Worm (Caenorhabditis elegans) whole organism, late embryonic: ENCODE data around the gene rde-12.

Experiments used
- C08G9.2 ChIP-seq: sonication (generic microtip); optimal IDR thresholded peaks from 2 replicates; lab custom pipeline; 2016; ENCODE audit warnings: mild to moderate bottlenecking, missing genetic modification characterization, moderate library complexity, missing compliant biosample characterization
- C38D4.7 ChIP-seq: fragments of 200-800 bp; sonication (Bioruptor generic); optimal IDR thresholded peaks from 2 replicates; lab custom pipeline; 2018; ENCODE audit warnings: mild to moderate bottlenecking, missing genetic modification characterization, moderate library complexity, missing compliant biosample characterization
- F13H6.1 ChIP-seq: sonication (generic microtip); optimal IDR thresholded peaks from 2 replicates; lab custom pipeline; 2016; ENCODE audit warnings: missing genetic modification characterization, missing compliant biosample characterization
- K02D7.2 ChIP-seq: sonication (generic microtip); optimal IDR thresholded peaks from 2 replicates; lab custom pipeline; 2017; ENCODE audit warnings: mild to moderate bottlenecking, missing genetic modification characterization, missing compliant biosample characterization
- Y22D7AL.16 ChIP-seq: sonication (generic microtip); optimal IDR thresholded peaks from 2 replicates; lab custom pipeline; 2016; ENCODE audit warnings: missing genetic modification characterization, missing compliant biosample characterization
- ama-1 ChIP-seq: fragments of 150-350 bp; optimal IDR thresholded peaks from 2 replicates; lab custom pipeline; 2014
- ceh-18 ChIP-seq: sonication (generic microtip); optimal IDR thresholded peaks from 2 replicates; lab custom pipeline; 2016; ENCODE audit warnings: missing genetic modification characterization, missing compliant biosample characterization
- ceh-2 ChIP-seq: sonication (generic microtip); optimal IDR thresholded peaks from 2 replicates; lab custom pipeline; 2016; ENCODE audit warnings: missing genotype, missing genetic modification characterization, missing compliant biosample characterization
- ceh-22 ChIP-seq: sonication (generic microtip); optimal IDR thresholded peaks from 2 replicates; lab custom pipeline; 2017; ENCODE audit warnings: missing biosample characterization, missing genetic modification characterization
- ceh-30 ChIP-seq: fragments of 150-350 bp; optimal IDR thresholded peaks from 2 replicates; lab custom pipeline; 2014; ENCODE audit warnings: missing biosample characterization, missing genetic modification characterization
- ceh-31 ChIP-seq: sonication (generic microtip); optimal IDR thresholded peaks from 2 replicates; lab custom pipeline; 2016; ENCODE audit warnings: missing genetic modification characterization, missing compliant biosample characterization
- ceh-45 ChIP-seq: fragments of 200-800 bp; sonication (Bioruptor generic); IDR thresholded peaks from 2 replicates; pipeline ENCODE4 v1.3.6; 2022; ENCODE audit warnings: missing genetic modification reagents, missing genetic modification characterization, missing compliant biosample characterization
- ceh-48 ChIP-seq: sonication (generic microtip); optimal IDR thresholded peaks from 2 replicates; lab custom pipeline; 2016; ENCODE audit warnings: missing genetic modification characterization, inconsistent platforms, missing compliant biosample characterization
- ceh-9 ChIP-seq: sonication (generic microtip); optimal IDR thresholded peaks from 2 replicates; lab custom pipeline; 2016; ENCODE audit warnings: mild to moderate bottlenecking, missing genetic modification characterization, inconsistent platforms, missing compliant biosample characterization
- dmd-4 ChIP-seq: sonication (generic microtip); optimal IDR thresholded peaks from 2 replicates; lab custom pipeline; 2016; ENCODE audit warnings: borderline replicate concordance, missing genetic modification characterization, missing compliant biosample characterization
- elt-2 ChIP-seq: sonication (generic microtip); optimal IDR thresholded peaks from 2 replicates; lab custom pipeline; 2016; ENCODE audit warnings: missing genetic modification reagents, missing genetic modification characterization, missing compliant biosample characterization
- elt-4 ChIP-seq: sonication (generic microtip); optimal IDR thresholded peaks from 2 replicates; lab custom pipeline; 2016; ENCODE audit warnings: missing genetic modification characterization, missing compliant biosample characterization
- eyg-1 ChIP-seq: sonication (generic microtip); optimal IDR thresholded peaks from 2 replicates; lab custom pipeline; 2016; ENCODE audit warnings: missing genotype, missing genetic modification characterization, missing compliant biosample characterization
- fax-1 ChIP-seq: sonication (generic microtip); optimal IDR thresholded peaks from 2 replicates; lab custom pipeline; 2016; ENCODE audit warnings: missing genotype, missing genetic modification characterization, missing compliant biosample characterization
- fkh-10 ChIP-seq: fragments of 150-350 bp; optimal IDR thresholded peaks from 2 replicates; lab custom pipeline; 2014; ENCODE audit warnings: missing biosample characterization, missing genetic modification reagents, missing genetic modification characterization
- fkh-6 ChIP-seq: sonication (generic microtip); optimal IDR thresholded peaks from 2 replicates; lab custom pipeline; 2016; ENCODE audit warnings: missing genetic modification characterization, missing compliant biosample characterization
- gmeb-2 ChIP-seq: sonication (generic microtip); optimal IDR thresholded peaks from 2 replicates; lab custom pipeline; 2016; ENCODE audit warnings: missing genetic modification characterization, inconsistent platforms, missing compliant biosample characterization
- hlh-30 ChIP-seq: sonication (generic microtip); optimal IDR thresholded peaks from 2 replicates; lab custom pipeline; 2017; ENCODE audit warnings: antibody characterized with exemption, missing genetic modification characterization, missing compliant biosample characterization; ENCODE audit not compliant: insufficient read depth
- hlh-6 ChIP-seq: sonication (generic microtip); optimal IDR thresholded peaks from 2 replicates; lab custom pipeline; 2016; ENCODE audit warnings: missing genotype, missing genetic modification characterization, missing compliant biosample characterization
- hlh-8 ChIP-seq: sonication (generic microtip); optimal IDR thresholded peaks from 2 replicates; lab custom pipeline; 2016; ENCODE audit warnings: missing genotype, missing genetic modification characterization, missing compliant biosample characterization
- lim-6 ChIP-seq: sonication (generic microtip); optimal IDR thresholded peaks from 2 replicates; lab custom pipeline; 2016; ENCODE audit warnings: missing genetic modification characterization, missing compliant biosample characterization
- lin-11 ChIP-seq: fragments of 200-800 bp; sonication (Bioruptor generic); optimal IDR thresholded peaks from 2 replicates; lab custom pipeline; 2018; ENCODE audit warnings: mild to moderate bottlenecking, missing genetic modification characterization, missing compliant biosample characterization
- madf-2 ChIP-seq: sonication (generic microtip); optimal IDR thresholded peaks from 2 replicates; lab custom pipeline; 2017; ENCODE audit warnings: missing genetic modification characterization, missing compliant biosample characterization
- mec-3 ChIP-seq: sonication (generic microtip); optimal IDR thresholded peaks from 2 replicates; lab custom pipeline; 2016; ENCODE audit warnings: borderline replicate concordance, missing genetic modification characterization, missing compliant biosample characterization
- nhr-11 ChIP-seq: fragments of 150-350 bp; optimal IDR thresholded peaks from 2 replicates; lab custom pipeline; 2014; ENCODE audit warnings: missing biosample characterization, missing genetic modification characterization
- nhr-232 ChIP-seq: sonication (generic microtip); optimal IDR thresholded peaks from 2 replicates; lab custom pipeline; 2016; ENCODE audit warnings: missing genetic modification characterization, missing compliant biosample characterization
- npax-4 ChIP-seq: sonication (generic microtip); optimal IDR thresholded peaks from 2 replicates; lab custom pipeline; 2016; ENCODE audit warnings: missing genetic modification characterization, missing compliant biosample characterization
- odd-2 ChIP-seq: sonication (generic microtip); optimal IDR thresholded peaks from 2 replicates; lab custom pipeline; 2017; ENCODE audit warnings: antibody characterized with exemption, mild to moderate bottlenecking, missing genetic modification characterization, missing compliant biosample characterization
- pax-1 ChIP-seq: fragments of 150-350 bp; optimal IDR thresholded peaks from 2 replicates; lab custom pipeline; 2014; ENCODE audit warnings: missing biosample characterization, missing genetic modification characterization
- pha-2 ChIP-seq: sonication (generic microtip); optimal IDR thresholded peaks from 2 replicates; lab custom pipeline; 2017; ENCODE audit warnings: mild to moderate bottlenecking, missing genetic modification characterization, missing compliant biosample characterization
- pha-4 ChIP-seq: fragments of 150-350 bp; optimal IDR thresholded peaks from 2 replicates; lab custom pipeline; 2018; ENCODE audit warnings: missing biosample characterization, missing genetic modification reagents, missing genetic modification characterization
- pqm-1 ChIP-seq: sonication (generic microtip); optimal IDR thresholded peaks from 2 replicates; lab custom pipeline; 2016; ENCODE audit warnings: missing genetic modification characterization, missing compliant biosample characterization
- pros-1 ChIP-seq: fragments of 150-350 bp; optimal IDR thresholded peaks from 2 replicates; lab custom pipeline; 2014; ENCODE audit warnings: missing biosample characterization, missing genetic modification reagents, missing genetic modification characterization
- ref-2 ChIP-seq: sonication (generic microtip); optimal IDR thresholded peaks from 2 replicates; lab custom pipeline; 2016; ENCODE audit warnings: missing genetic modification characterization, missing compliant biosample characterization
- rnt-1 ChIP-seq: sonication (generic microtip); optimal IDR thresholded peaks from 2 replicates; lab custom pipeline; 2016; ENCODE audit warnings: missing genetic modification characterization, missing compliant biosample characterization
- sdc-2 ChIP-seq: sonication (generic microtip); optimal IDR thresholded peaks from 2 replicates; lab custom pipeline; 2016; ENCODE audit warnings: missing genotype, missing genetic modification characterization, missing compliant biosample characterization
- sox-2 ChIP-seq: fragments of 200-800 bp; sonication (Bioruptor generic); IDR thresholded peaks from 2 replicates; pipeline ENCODE4 v1.3.6; 2022; ENCODE audit warnings: missing genetic modification reagents, missing genetic modification characterization, missing compliant biosample characterization
- sox-4 ChIP-seq: sonication (generic microtip); optimal IDR thresholded peaks from 2 replicates; lab custom pipeline; 2017; ENCODE audit warnings: mild to moderate bottlenecking, missing genetic modification characterization, inconsistent platforms, missing compliant biosample characterization
- syd-9 ChIP-seq: sonication (generic microtip); optimal IDR thresholded peaks from 2 replicates; lab custom pipeline; 2016; ENCODE audit warnings: mild to moderate bottlenecking, missing genetic modification characterization, moderate library complexity, missing compliant biosample characterization
- tbx-2 ChIP-seq: sonication (generic microtip); optimal IDR thresholded peaks from 2 replicates; lab custom pipeline; 2016; ENCODE audit warnings: missing genetic modification characterization, missing compliant biosample characterization
- tbx-7 ChIP-seq: sonication (generic microtip); optimal IDR thresholded peaks from 2 replicates; lab custom pipeline; 2016; ENCODE audit warnings: missing genotype, missing genetic modification characterization, missing compliant biosample characterization
- zip-5 ChIP-seq: sonication (generic microtip); optimal IDR thresholded peaks from 2 replicates; lab custom pipeline; 2016; ENCODE audit warnings: missing genetic modification characterization, missing compliant biosample characterization
- ztf-16 ChIP-seq: sonication (generic microtip); optimal IDR thresholded peaks from 2 replicates; lab custom pipeline; 2017; ENCODE audit warnings: missing genetic modification characterization, missing compliant biosample characterization

rde-12 gene

DNA sequence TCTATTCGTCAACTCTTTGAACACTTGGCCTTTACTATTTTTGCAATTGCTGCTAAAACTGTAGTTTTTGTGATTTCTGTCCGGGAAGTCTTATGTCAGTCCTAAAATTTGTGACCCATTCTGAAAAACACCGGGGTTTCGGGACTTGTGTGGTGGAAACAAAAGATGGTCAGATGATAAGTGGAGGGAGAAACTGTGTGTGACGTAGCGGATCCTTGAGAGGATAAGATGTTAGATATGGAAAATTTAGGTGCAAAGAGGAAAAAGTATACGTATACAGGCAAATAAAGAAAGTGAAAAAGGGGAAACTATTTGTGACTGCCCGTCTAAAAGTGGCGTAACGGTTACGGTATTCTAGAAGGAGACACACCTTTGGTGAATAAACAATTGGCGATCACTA, 28.8 kb upstream of the rde-12 start:
- TF ChIP-seq sox-2 (GFP tag; lab: Robert Waterston, UW), result no peak
- no peak for TF ChIP-seq odd-2 (tag; lab: Kevin White, UChicago)
- no peak for TF ChIP-seq pax-1 (tag; lab: Kevin White, UChicago)
- TF ChIP-seq dmd-4 (tag; lab: Kevin White, UChicago), result no peak
- TF ChIP-seq lim-6, result no peak
- no peak for TF ChIP-seq ref-2 (tag; lab: Kevin White, UChicago)
- TF ChIP-seq madf-2 (tag; lab: Kevin White, UChicago), result no peak
- no peak for TF ChIP-seq fkh-6 (tag; lab: Kevin White, UChicago)
- no peak for TF ChIP-seq ceh-45 (GFP tag; lab: Robert Waterston, UW)
- no peak for TF ChIP-seq lin-11 (tag; lab: Kevin White, UChicago)
- TF ChIP-seq ceh-18 (tag; lab: Kevin White, UChicago), result no peak
- TF ChIP-seq eyg-1, result no peak
- TF ChIP-seq hlh-30 (tag; lab: Kevin White, UChicago), result no peak
- TF ChIP-seq pha-2 (tag; lab: Kevin White, UChicago), result no peak
- TF ChIP-seq zip-5 (tag; lab: Kevin White, UChicago), result no peak

DNA sequence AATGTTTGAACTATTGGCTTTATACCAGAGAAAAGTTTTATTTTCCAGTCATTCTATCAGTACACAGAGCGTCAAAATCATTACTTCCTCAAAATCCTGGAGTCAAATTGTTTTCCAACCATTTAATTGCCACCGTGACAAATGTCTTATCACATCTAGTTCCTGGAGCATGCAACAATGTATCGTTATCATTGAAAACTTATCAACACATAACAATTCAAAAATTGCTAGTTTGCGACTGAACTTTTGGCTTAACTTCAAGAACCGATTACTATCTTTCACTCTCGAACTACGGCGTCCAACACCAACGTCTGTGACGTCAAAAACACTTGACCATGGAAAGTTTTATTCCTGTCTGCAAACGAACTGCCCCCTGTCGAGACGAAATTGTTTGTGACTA, 27.1 kb upstream of the rde-12 start:
- TF ChIP-seq sox-2 (GFP tag; lab: Robert Waterston, UW) (no peak), elt-2 (peak; percentile 75), eyg-1 (no peak), ceh-9 (tag; lab: Kevin White, UChicago) (no peak)

DNA sequence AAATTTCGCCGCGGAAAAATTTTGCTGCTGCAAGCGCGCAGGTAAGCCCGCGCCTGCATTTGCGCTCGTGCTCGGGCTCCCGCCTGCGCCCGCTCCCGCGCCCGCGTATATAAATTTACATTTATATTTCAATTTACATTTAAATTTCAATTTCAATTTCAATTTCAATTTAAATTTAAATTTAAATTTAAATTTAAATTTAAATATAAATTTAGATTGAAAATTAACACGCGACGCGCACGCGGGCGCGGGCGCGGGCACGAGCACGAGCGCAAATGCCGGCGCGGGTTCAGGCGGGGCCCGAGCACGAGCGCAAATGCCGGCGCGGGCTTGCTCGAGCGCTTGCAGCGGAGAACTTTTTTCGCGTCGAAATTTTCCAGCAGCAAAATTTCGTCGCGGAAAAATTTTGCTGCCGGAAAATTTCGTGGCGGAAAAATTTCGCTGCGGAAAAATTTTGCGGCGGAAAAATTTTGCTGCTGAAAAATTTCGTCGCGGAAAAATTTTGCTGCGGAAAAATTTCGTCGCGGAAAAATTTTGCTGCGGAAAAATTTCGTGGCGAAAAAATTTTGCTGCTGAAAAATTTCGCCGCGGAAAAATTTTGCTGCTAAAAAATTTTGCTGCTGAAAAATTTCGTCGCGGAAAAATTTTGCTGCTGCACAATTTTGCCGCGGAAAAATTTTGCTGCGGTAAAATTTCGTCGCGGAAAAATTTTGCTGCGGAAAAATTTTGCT, 19.2 kb upstream of the rde-12 start:
- TF ChIP-seq sox-2 (GFP tag; lab: Robert Waterston, UW), result no peak
- TF ChIP-seq ceh-48, result peak; percentile 1
- no peak for TF ChIP-seq ama-1 (lab: Kevin White, UChicago)
- TF ChIP-seq hlh-8 (tag; lab: Kevin White, UChicago), result no peak
- peak; percentile 40 for TF ChIP-seq sox-4
- peak; percentile 68 for TF ChIP-seq K02D7.2 (tag; lab: Kevin White, UChicago)
- no peak for TF ChIP-seq ztf-16 (tag; lab: Kevin White, UChicago)
- TF ChIP-seq hlh-6 (tag; lab: Kevin White, UChicago), result no peak
- no peak for TF ChIP-seq ceh-22 (tag; lab: Kevin White, UChicago)
- no peak for TF ChIP-seq pha-4 (tag; lab: Kevin White, UChicago)
- no peak for TF ChIP-seq ceh-2 (tag; lab: Kevin White, UChicago)
- TF ChIP-seq mec-3 (tag; lab: Kevin White, UChicago), result no peak
- no peak for TF ChIP-seq fkh-10 (GFP tag; lab: Kevin White, UChicago)
- TF ChIP-seq hlh-30 (tag; lab: Kevin White, UChicago), result no peak
- no peak for TF ChIP-seq pqm-1 (tag; lab: Kevin White, UChicago)
- 0 out of 2 replicates have a peak, but pooled peaks have one; percentile 30 for TF ChIP-seq ceh-45 (GFP tag; lab: Robert Waterston, UW)
- TF ChIP-seq dmd-4 (tag; lab: Kevin White, UChicago), result no peak
- no peak for TF ChIP-seq lin-11 (tag; lab: Kevin White, UChicago)
- no peak for TF ChIP-seq fax-1
- TF ChIP-seq Y22D7AL.16 (tag; lab: Kevin White, UChicago), result no peak
- TF ChIP-seq madf-2 (tag; lab: Kevin White, UChicago), result no peak
- no peak for TF ChIP-seq npax-4
- TF ChIP-seq tbx-7 (tag; lab: Kevin White, UChicago), result no peak
- TF ChIP-seq F13H6.1 (tag; lab: Kevin White, UChicago), result no peak
- no peak for TF ChIP-seq elt-2
- no peak for TF ChIP-seq eyg-1
- TF ChIP-seq zip-5 (tag; lab: Kevin White, UChicago), result no peak
- TF ChIP-seq tbx-2, result no peak
- TF ChIP-seq C08G9.2 (tag; lab: Kevin White, UChicago), result no peak
- TF ChIP-seq syd-9 (tag; lab: Kevin White, UChicago), result no peak
- no peak for TF ChIP-seq pros-1
- no peak for TF ChIP-seq nhr-232
- no peak for TF ChIP-seq nhr-11 (tag; lab: Kevin White, UChicago)
- TF ChIP-seq C38D4.7, result no peak
- no peak for TF ChIP-seq ceh-31 (tag; lab: Kevin White, UChicago)
- TF ChIP-seq sdc-2 (tag; lab: Kevin White, UChicago), result no peak
- TF ChIP-seq ceh-30 (tag; lab: Kevin White, UChicago), result no peak
- no peak for TF ChIP-seq rnt-1 (tag; lab: Kevin White, UChicago)
- TF ChIP-seq gmeb-2, result peak; percentile 60
- no peak for TF ChIP-seq elt-4 (tag; lab: Kevin White, UChicago)
